Worm (Caenorhabditis elegans) whole organism, L4 larva: ENCODE data around the gene lev-8.
A peak's percentile ranks its signal among the peaks of the same experiment; 100 is the strongest.

Experiments
- F26F4.8 ChIP-seq: fragments of 200-800 bp; sonication (Bioruptor generic); conservative IDR thresholded peaks from 2 replicates; pipeline ENCODE4 v1.3.6; 2022; ENCODE audit warnings: missing genetic modification characterization, missing compliant biosample characterization
- F37D6.2 ChIP-seq: sonication (generic microtip); optimal IDR thresholded peaks from 2 replicates; lab custom pipeline; 2016; ENCODE audit warnings: mild to moderate bottlenecking, missing genetic modification characterization, missing compliant biosample characterization
- F44E2.7 ChIP-seq: fragments of 200-800 bp; sonication (Bioruptor generic); IDR thresholded peaks from 2 replicates; pipeline ENCODE4 v2.1.2; 2022; ENCODE audit warnings: missing genetic modification characterization, missing compliant biosample characterization
- F49E8.2 ChIP-seq: sonication (generic microtip); optimal IDR thresholded peaks from 2 replicates; lab custom pipeline; 2016; ENCODE audit warnings: missing compliant biosample characterization, mild to moderate bottlenecking, missing genetic modification characterization, borderline replicate concordance
- T26A8.4 ChIP-seq: fragments of 200-800 bp; sonication (Bioruptor generic); IDR thresholded peaks from 2 replicates; pipeline ENCODE4 v1.3.6; 2022; ENCODE audit warnings: missing genetic modification characterization, missing compliant biosample characterization
- Y48G9A.11 ChIP-seq: fragments of 200-800 bp; sonication (Bioruptor generic); IDR thresholded peaks from 2 replicates; pipeline ENCODE4 v1.3.6; 2022; ENCODE audit warnings: missing genetic modification reagents, missing genetic modification characterization, missing compliant biosample characterization
- ZK337.2 ChIP-seq: fragments of 200-800 bp; sonication (Bioruptor generic); IDR thresholded peaks from 2 replicates; pipeline ENCODE4 v1.3.6; 2022; ENCODE audit warnings: missing genetic modification reagents, missing genetic modification characterization, missing compliant biosample characterization
- ZK546.5 ChIP-seq, 2 experiments: sonication (generic microtip); optimal IDR thresholded peaks; 2 replicates each; lab custom pipeline; 2017; ENCODE audit warnings: missing biosample characterization in 2 of 2, missing genetic modification characterization in 2 of 2
- aha-1 ChIP-seq: fragments of 150-350 bp; peaks from one replicate; lab custom pipeline; 2014; ENCODE audit warnings: missing biosample characterization, missing genetic modification characterization
- ama-1 ChIP-seq: fragments of 150-350 bp; optimal IDR thresholded peaks from 2 replicates; lab custom pipeline; 2014; ENCODE audit warnings: inconsistent platforms, mixed read lengths
- arid-1 ChIP-seq: fragments of 200-800 bp; sonication (Bioruptor generic); conservative IDR thresholded peaks from 2 replicates; pipeline ENCODE4 v1.3.6; 2022; ENCODE audit warnings: missing genetic modification reagents, missing genetic modification characterization, missing compliant biosample characterization
- ceh-28 ChIP-seq: fragments of 150-350 bp; optimal IDR thresholded peaks from 2 replicates; lab custom pipeline; 2014; ENCODE audit warnings: missing biosample characterization, missing genetic modification reagents, missing genetic modification characterization
- ceh-32 ChIP-seq: sonication (generic microtip); optimal IDR thresholded peaks from 2 replicates; lab custom pipeline; 2016; ENCODE audit warnings: mild to moderate bottlenecking, missing genetic modification characterization, missing compliant biosample characterization; ENCODE audit not compliant: poor library complexity
- ceh-44 ChIP-seq: fragments of 200-800 bp; sonication (Bioruptor generic); IDR thresholded peaks from 2 replicates; pipeline ENCODE4 v1.3.6; 2022; ENCODE audit warnings: missing genetic modification reagents, missing genetic modification characterization, missing compliant biosample characterization
- ceh-62 ChIP-seq: sonication (generic microtip); optimal IDR thresholded peaks from 2 replicates; lab custom pipeline; 2017; ENCODE audit warnings: missing biosample characterization, missing genetic modification characterization
- daf-12 ChIP-seq: fragments of 150-350 bp; optimal IDR thresholded peaks from 2 replicates; lab custom pipeline; 2014; ENCODE audit warnings: missing biosample characterization, missing genetic modification reagents, missing genetic modification characterization
- dmd-6 ChIP-seq: fragments of 200-800 bp; sonication (Bioruptor generic); IDR thresholded peaks from 2 replicates; pipeline ENCODE4 v1.3.6; 2022; ENCODE audit warnings: missing genetic modification reagents, missing genetic modification characterization, missing compliant biosample characterization
- dmd-9 ChIP-seq: fragments of 200-800 bp; sonication (Bioruptor generic); IDR thresholded peaks from 2 replicates; pipeline ENCODE4 v1.3.6; 2022; ENCODE audit warnings: missing genetic modification reagents, missing genetic modification characterization, missing compliant biosample characterization
- dpl-1 ChIP-seq: fragments of 150-350 bp; optimal IDR thresholded peaks from 2 replicates; lab custom pipeline; 2014; ENCODE audit warnings: missing biosample characterization, missing genetic modification reagents, missing genetic modification characterization
- duxl-1 ChIP-seq: sonication (generic microtip); optimal IDR thresholded peaks from 2 replicates; lab custom pipeline; 2016; ENCODE audit warnings: mild to moderate bottlenecking, missing genetic modification characterization, moderate library complexity, missing compliant biosample characterization; ENCODE audit not compliant: poor library complexity
- egl-27 ChIP-seq: sonication (generic microtip); optimal IDR thresholded peaks from 3 replicates; lab custom pipeline; 2017; ENCODE audit warnings: missing biosample characterization, missing genetic modification reagents, missing genetic modification characterization
- fkh-10 ChIP-seq: fragments of 150-350 bp; optimal IDR thresholded peaks from 2 replicates; lab custom pipeline; 2014; ENCODE audit warnings: missing biosample characterization, missing genetic modification reagents, missing genetic modification characterization
- fos-1 ChIP-seq: fragments of 150-350 bp; optimal IDR thresholded peaks from 2 replicates; lab custom pipeline; 2014; ENCODE audit warnings: missing biosample characterization, missing genetic modification characterization
- hif-1 ChIP-seq, 2 experiments: sonication (generic microtip); optimal IDR thresholded peaks; 2 replicates each; lab custom pipeline; 2016 to 2017; ENCODE audit warnings: missing compliant biosample characterization in 2 of 2, missing genetic modification characterization in 2 of 2, missing genetic modification reagents in 2 of 2, missing genotype in 2 of 2, mild to moderate bottlenecking in 1 of 2
- hlh-11 ChIP-seq: fragments of 200-800 bp; sonication (Bioruptor generic); optimal IDR thresholded peaks from 2 replicates; lab custom pipeline; 2018; ENCODE audit warnings: mild to moderate bottlenecking, missing genetic modification characterization, missing compliant biosample characterization
- hmg-1.1 ChIP-seq: fragments of 200-800 bp; sonication (Bioruptor generic); IDR thresholded peaks from 2 replicates; pipeline ENCODE4 v1.3.6; 2022; ENCODE audit warnings: missing genetic modification reagents, missing genetic modification characterization, missing compliant biosample characterization
- jun-1 ChIP-seq: fragments of 150-350 bp; optimal IDR thresholded peaks from 2 replicates; lab custom pipeline; 2014; ENCODE audit warnings: missing biosample characterization, missing genetic modification reagents, missing genetic modification characterization
- lim-7 ChIP-seq: fragments of 200-800 bp; sonication (Bioruptor generic); IDR thresholded peaks from 2 replicates; pipeline ENCODE4 v1.3.6; 2022; ENCODE audit warnings: missing genetic modification characterization, missing compliant biosample characterization
- lin-1 ChIP-seq: fragments of 200-800 bp; sonication (Bioruptor generic); IDR thresholded peaks from 2 replicates; pipeline ENCODE4 v1.3.6; 2022; ENCODE audit warnings: missing genetic modification reagents, missing genetic modification characterization, missing compliant biosample characterization
- lin-15B ChIP-seq: fragments of 150-350 bp; sonication (generic microtip); optimal IDR thresholded peaks from 3 replicates; lab custom pipeline; 2014; ENCODE audit warnings: missing biosample characterization, missing genetic modification characterization
- lin-29 ChIP-seq: fragments of 200-800 bp; sonication (Bioruptor generic); IDR thresholded peaks from 2 replicates; pipeline ENCODE4 v1.3.6; 2022; ENCODE audit warnings: missing genetic modification reagents, missing genetic modification characterization, missing compliant biosample characterization
- lin-39 ChIP-seq: fragments of 150-350 bp; optimal IDR thresholded peaks from 2 replicates; lab custom pipeline; 2014; ENCODE audit warnings: missing biosample characterization, missing genetic modification reagents, missing genetic modification characterization
- madf-9 ChIP-seq: fragments of 200-800 bp; sonication (Bioruptor generic); conservative IDR thresholded peaks from 2 replicates; pipeline ENCODE4 v1.3.6; 2022; ENCODE audit warnings: missing genetic modification reagents, missing genetic modification characterization, missing compliant biosample characterization
- nhr-25 ChIP-seq: sonication (generic microtip); optimal IDR thresholded peaks from 2 replicates; lab custom pipeline; 2017; ENCODE audit warnings: missing genetic modification characterization, mild to moderate bottlenecking, missing compliant biosample characterization, antibody characterized with exemption, moderate library complexity, borderline replicate concordance; ENCODE audit not compliant: insufficient read depth
- nhr-42 ChIP-seq: fragments of 200-800 bp; sonication (Bioruptor generic); IDR thresholded peaks from 2 replicates; pipeline ENCODE4 v1.3.6; 2022; ENCODE audit warnings: missing genetic modification characterization, missing compliant biosample characterization
- nhr-6 ChIP-seq: fragments of 150-350 bp; optimal IDR thresholded peaks from 2 replicates; lab custom pipeline; 2014; ENCODE audit warnings: missing biosample characterization, missing genetic modification characterization
- nhr-76 ChIP-seq: fragments of 150-350 bp; optimal IDR thresholded peaks from 2 replicates; lab custom pipeline; 2014; ENCODE audit warnings: missing biosample characterization, missing genetic modification characterization
- set-16 ChIP-seq: fragments of 200-800 bp; sonication (Bioruptor generic); IDR thresholded peaks from 2 replicates; pipeline ENCODE4 v1.3.6; 2022; ENCODE audit warnings: missing genetic modification reagents, missing genetic modification characterization, missing compliant biosample characterization
- spr-1 ChIP-seq: sonication (generic microtip); optimal IDR thresholded peaks from 2 replicates; lab custom pipeline; 2016; ENCODE audit warnings: mild to moderate bottlenecking, missing genetic modification characterization, missing compliant biosample characterization
- unc-130 ChIP-seq: sonication (generic microtip); optimal IDR thresholded peaks from 2 replicates; lab custom pipeline; 2016; ENCODE audit warnings: missing genetic modification reagents, missing genetic modification characterization, missing compliant biosample characterization
- unc-62 ChIP-seq, 3 experiments: fragments of 150-350 bp in 1 of 3; sonication (generic microtip); optimal IDR thresholded peaks in 2 of 3; peaks in 1 of 3; 1 replicate in 1 of 3; 2 replicates in 2 of 3; lab custom pipeline; 2014 to 2017; ENCODE audit warnings: missing biosample characterization in 3 of 3, missing genetic modification characterization in 3 of 3, missing genetic modification reagents in 3 of 3, missing genotype in 1 of 3
- zfp-2 ChIP-seq: sonication (generic microtip); optimal IDR thresholded peaks from 2 replicates; lab custom pipeline; 2016; ENCODE audit warnings: mild to moderate bottlenecking, missing genetic modification characterization, missing compliant biosample characterization
- zip-11 ChIP-seq: fragments of 200-800 bp; sonication (Bioruptor generic); IDR thresholded peaks from 2 replicates; pipeline ENCODE4 v1.3.6; 2022; ENCODE audit warnings: missing genetic modification characterization, missing compliant biosample characterization

The lev-8 gene

DNA sequence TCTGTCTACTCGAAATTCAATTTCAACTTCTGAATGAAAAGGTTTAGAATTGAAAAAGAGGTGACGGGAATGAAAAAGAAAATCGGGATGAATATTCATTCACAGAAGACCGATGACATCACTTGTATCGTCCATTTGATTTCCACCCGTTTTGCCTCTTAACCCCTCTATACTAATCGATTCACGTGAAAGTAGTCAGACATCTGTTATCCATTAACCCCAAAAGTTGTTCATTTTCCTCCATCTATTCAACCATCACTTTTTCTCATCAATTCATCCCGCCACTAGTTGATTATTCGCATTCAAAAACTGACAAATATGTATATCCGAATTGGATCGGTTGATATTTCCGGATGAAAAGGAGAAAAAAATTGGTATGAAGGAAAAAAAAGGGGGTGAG, 31.8 kb downstream of the lev-8 start:
- TF ChIP-seq T26A8.4 (GFP tag; lab: Robert Waterston, UW) = no peak
- no peak for TF ChIP-seq dmd-6 (GFP tag; lab: Robert Waterston, UW)
- no peak for TF ChIP-seq arid-1
- TF ChIP-seq lin-29 (GFP tag; lab: Robert Waterston, UW) = no peak
- TF ChIP-seq lin-39 (tag; lab: Kevin White, UChicago) = no peak
- TF ChIP-seq ZK337.2 = no peak
- TF ChIP-seq hif-1 (tag; optimal IDR thresholded peaks at IDR 0.05; lab: Kevin White, UChicago) = no peak

DNA sequence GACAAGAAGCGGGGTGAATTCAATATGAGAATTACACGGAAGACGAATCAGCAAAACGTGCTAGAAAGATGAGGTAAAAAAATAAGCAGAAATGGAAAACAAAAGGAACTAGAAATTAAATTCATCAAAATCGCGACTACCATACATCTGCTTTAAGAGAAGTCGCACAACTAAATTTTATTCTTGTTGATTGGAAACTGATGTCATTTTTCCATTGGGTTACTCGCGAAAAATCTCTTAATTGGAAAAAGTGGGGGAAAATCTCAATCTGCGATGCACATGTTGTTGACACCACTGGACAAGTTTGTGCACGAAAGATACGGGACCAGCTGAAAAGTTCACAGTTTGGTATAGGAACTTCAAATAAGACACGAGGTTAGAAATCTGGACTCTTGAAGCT, 36.2 kb downstream of the lev-8 start:
- no peak for TF ChIP-seq lin-1 (GFP tag; lab: Robert Waterston, UW)
- TF ChIP-seq aha-1 (tag; lab: Kevin White, UChicago) = peak; percentile 5

DNA sequence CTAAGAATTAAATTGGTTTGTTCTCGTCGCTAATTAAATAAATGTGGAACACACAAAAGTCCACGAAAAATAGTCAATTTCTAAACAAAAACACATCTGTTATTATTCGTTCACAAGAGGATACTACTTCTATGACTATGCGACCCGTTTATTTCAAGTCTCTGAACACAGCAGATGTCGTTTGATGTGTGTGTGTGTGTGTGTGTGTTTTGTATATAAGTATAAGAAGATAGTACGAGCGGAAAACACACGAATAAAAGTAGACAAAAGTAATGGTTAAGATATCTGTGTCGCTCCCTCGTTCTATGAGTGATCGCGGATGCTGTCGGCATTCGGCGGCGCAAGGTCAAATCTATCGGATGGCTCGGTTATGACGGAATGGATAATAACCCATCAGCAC, 38.1 kb downstream of the lev-8 start:
- no peak for TF ChIP-seq nhr-6
- TF ChIP-seq Y48G9A.11 = no peak
- no peak for TF ChIP-seq ama-1 (lab: Kevin White, UChicago)
- TF ChIP-seq unc-130 (GFP tag; lab: Kevin White, UChicago) = no peak
- no peak for TF ChIP-seq daf-12 (tag; lab: Kevin White, UChicago)
- TF ChIP-seq fos-1 = no peak
- TF ChIP-seq lin-15B (tag; lab: Kevin White, UChicago) = no peak
- TF ChIP-seq set-16 (GFP tag; lab: Robert Waterston, UW) = no peak
- no peak for TF ChIP-seq ZK546.5 (tag; optimal IDR thresholded peaks at IDR 0.05; lab: Kevin White, UChicago)
- TF ChIP-seq dpl-1 = no peak
- no peak for TF ChIP-seq ceh-62 (tag; lab: Kevin White, UChicago)
- no peak for TF ChIP-seq zfp-2 (tag; lab: Kevin White, UChicago)
- TF ChIP-seq nhr-76 (tag; lab: Kevin White, UChicago) = no peak
- TF ChIP-seq hlh-11 (tag; lab: Kevin White, UChicago) = no peak
- no peak for TF ChIP-seq F49E8.2 (tag; lab: Kevin White, UChicago)
- no peak for TF ChIP-seq ceh-28

DNA sequence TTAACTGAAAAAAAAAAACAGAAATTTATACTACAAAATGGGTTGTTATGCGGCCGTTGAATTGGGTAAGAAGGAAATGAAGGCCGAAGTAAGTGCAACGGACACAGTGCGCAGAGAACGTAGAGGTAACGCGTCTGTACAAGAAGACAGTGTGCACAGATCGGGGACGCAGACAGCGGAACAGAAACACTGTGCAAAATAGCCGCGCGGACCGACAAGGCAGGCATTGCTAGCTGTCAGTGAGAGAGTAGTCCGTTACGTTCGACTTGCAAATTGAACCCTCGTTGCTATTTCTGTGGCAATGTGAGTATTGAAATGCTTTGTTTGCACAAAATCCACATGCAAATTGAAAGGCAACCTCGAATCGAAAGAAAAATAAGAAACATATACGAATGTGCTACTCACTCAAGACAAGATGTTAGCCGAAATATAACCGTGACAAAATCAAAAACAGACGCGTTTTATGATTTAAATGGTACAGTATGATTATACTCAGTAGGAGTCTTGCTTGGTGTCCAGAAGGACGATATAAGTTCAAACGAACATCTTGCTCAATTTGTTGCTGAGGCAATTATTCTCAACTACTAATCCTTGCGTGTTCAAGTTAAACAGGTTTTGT, 39.9 kb downstream of the lev-8 start:
- TF ChIP-seq unc-62 (GFP tag; optimal IDR thresholded peaks at IDR 0.05 in 1 of 2; lab: Kevin White, UChicago) (peak in 1 of 2 experiments; percentile 91), unc-62 (tag; optimal IDR thresholded peaks at IDR 0.05; lab: Kevin White, UChicago) (no peak), nhr-42 (GFP tag; lab: Robert Waterston, UW) (no peak), hmg-1.1 (GFP tag; lab: Robert Waterston, UW) (0 out of 2 replicates have a peak, but pooled peaks have one; percentile 19)

DNA sequence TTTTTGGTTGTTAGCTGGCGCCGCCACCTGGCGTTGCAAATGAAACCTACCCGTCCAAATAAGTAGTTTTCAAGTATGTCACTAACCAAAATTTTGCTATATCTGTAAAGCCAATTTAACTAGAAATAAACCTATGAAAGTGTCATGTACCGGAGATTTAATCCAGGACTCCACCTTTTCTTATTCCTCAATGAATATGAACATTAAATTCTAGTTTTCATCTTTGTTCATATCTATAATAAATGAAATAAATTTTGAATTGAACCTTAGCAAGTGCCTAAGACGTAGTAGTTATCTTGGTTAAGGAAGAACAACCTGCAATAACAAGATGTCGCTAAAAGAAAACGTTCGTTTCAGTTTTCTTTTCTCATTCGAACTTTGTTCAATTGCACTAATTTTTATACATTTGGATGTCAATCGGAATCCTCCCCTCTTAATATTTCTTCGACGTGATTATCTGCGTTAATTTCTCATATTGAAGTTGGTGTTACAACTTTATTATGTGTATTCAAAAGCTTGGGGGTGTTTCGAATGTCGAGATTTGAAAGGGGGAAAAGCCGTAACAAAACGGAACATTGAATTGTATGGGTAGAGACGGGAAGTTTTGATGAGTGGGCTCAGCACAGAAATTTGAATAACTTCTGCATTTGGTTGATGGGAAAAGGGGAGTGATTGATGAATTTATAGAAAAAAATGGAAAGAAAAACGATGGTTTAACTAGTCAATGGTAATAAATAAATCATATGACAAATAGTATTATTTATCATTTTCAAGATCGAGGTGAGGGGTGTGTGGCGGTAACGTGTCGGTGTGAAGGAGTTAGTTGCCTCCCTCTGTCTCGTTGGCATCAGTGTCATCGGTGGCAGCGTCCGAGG, 42.8 kb downstream of the lev-8 start:
- TF ChIP-seq dmd-9 (GFP tag; lab: Robert Waterston, UW) (no peak), madf-9 (no peak), ceh-44 (no peak), aha-1 (tag; lab: Kevin White, UChicago) (peak; percentile 93), unc-130 (GFP tag; lab: Kevin White, UChicago) (no peak), nhr-25 (tag; lab: Kevin White, UChicago) (peak; percentile 50), spr-1 (tag; lab: Kevin White, UChicago) (peak; percentile 64), F26F4.8 (GFP tag; lab: Robert Waterston, UW) (no peak), lim-7 (GFP tag; lab: Robert Waterston, UW) (no peak), fkh-10 (no peak), F44E2.7 (GFP tag; lab: Robert Waterston, UW) (no peak), jun-1 (tag; lab: Kevin White, UChicago) (no peak), ceh-32 (tag; lab: Kevin White, UChicago) (peak; percentile 11), egl-27 (tag; lab: Kevin White, UChicago) (no peak), zip-11 (GFP tag; lab: Robert Waterston, UW) (0 out of 2 replicates have a peak, but pooled peaks have one; percentile 7), F37D6.2 (tag; lab: Kevin White, UChicago) (peak; percentile 55), duxl-1 (peak; percentile 65)
